Fruit fly (Drosophila melanogaster): Measurements from ENCODE around the gene CG5676.

Gene CG5676

dm6 chr2L:10206633-10207162 is 49.0 kb downstream of the CG5676 start, which contains the start of gene Snx17:
Gene Snx17, minus strand, starts transcription at chr2L:10206961.
- no peak for TF ChIP-seq ttk (optimal IDR thresholded peaks at IDR 0.05)
- no peak for TF ChIP-seq Sin3A (optimal IDR thresholded peaks at IDR 0.05)
- no peak for TF ChIP-seq insv (optimal IDR thresholded peaks at IDR 0.05)
- TF ChIP-seq psq (optimal IDR thresholded peaks at IDR 0.05) = no peak
- no peak for TF ChIP-seq h (optimal IDR thresholded peaks at IDR 0.05)
- TF ChIP-seq Myc (optimal IDR thresholded peaks at IDR 0.05) = no peak

- TF ChIP-seq h (optimal IDR thresholded peaks at IDR 0.05) (no peak), ttk (optimal IDR thresholded peaks at IDR 0.05) (peak; percentile 87), Myc (optimal IDR thresholded peaks at IDR 0.05) (no peak), psq (optimal IDR thresholded peaks at IDR 0.05) (no peak), Sin3A (optimal IDR thresholded peaks at IDR 0.05) (no peak), insv (optimal IDR thresholded peaks at IDR 0.05) (no peak)
Observed at dm6 chr2L:10205940-10206339, 49.8 kb downstream of the CG5676 start.
